Worm (Caenorhabditis elegans): ENCODE measurements around the gene srt-42.

Gene srt-42

ce11 chrV:1857840-1858239, 50.6 kb downstream of the srt-42 start:
- no peak for TF ChIP-seq pqm-1 (tag; optimal IDR thresholded peaks at IDR 0.05)
- no peak for TF ChIP-seq zip-11 (GFP tag; IDR thresholded peaks at IDR 0.05)
- no peak for TF ChIP-seq nhr-41 (GFP tag; IDR thresholded peaks at IDR 0.05)
- TF ChIP-seq unc-62 (GFP tag; optimal IDR thresholded peaks at IDR 0.05 in 1 of 2): peak in 1 of 2 experiments; percentile 83
- no peak for TF ChIP-seq unc-62 (tag; optimal IDR thresholded peaks at IDR 0.05)
- no peak for TF ChIP-seq ztf-11 (tag; optimal IDR thresholded peaks at IDR 0.05)
- no peak for TF ChIP-seq snpc-4 (tag; optimal IDR thresholded peaks at IDR 0.05)
